Worm (Caenorhabditis elegans): ENCODE measurements around the gene ZK512.1.

- TF ChIP-seq W03F9.2 (tag; optimal IDR thresholded peaks at IDR 0.05), result no peak
- TF ChIP-seq him-1 (tag; optimal IDR thresholded peaks at IDR 0.05), result no peak
- TF ChIP-seq dao-5 (tag; optimal IDR thresholded peaks at IDR 0.05), result no peak
Measured at ce11 chrIII:9083118-9083517, 31.6 kb upstream of the ZK512.1 start.
